Worm (Caenorhabditis elegans): ENCODE results near the gene swt-4.

DNA sequence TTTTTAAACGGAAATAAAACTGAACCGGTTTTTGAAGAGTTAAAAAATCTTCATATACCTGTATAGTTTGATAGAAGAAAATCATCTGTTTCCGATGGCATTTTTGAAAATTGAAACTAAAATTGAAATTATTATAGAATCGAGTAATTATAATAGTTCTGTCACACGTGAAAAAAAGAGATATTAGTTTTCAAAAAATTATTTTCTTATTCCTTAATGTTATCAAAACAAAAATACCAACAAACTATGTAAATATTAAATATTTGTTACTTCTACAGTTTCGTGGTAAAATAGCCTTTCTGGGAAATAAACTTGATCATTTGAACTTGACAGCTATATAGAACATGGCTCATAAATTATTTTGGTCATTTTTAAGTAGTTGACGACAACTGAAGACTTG lies at the start of gene swt-4:
- TF ChIP-seq pqm-1 (tag; optimal IDR thresholded peaks at IDR 0.05), result no peak
- no peak for TF ChIP-seq elt-2 (tag; optimal IDR thresholded peaks at IDR 0.05)
- no peak for TF ChIP-seq pat-9 (tag; optimal IDR thresholded peaks at IDR 0.05)
- no peak for TF ChIP-seq sdc-2 (tag; optimal IDR thresholded peaks at IDR 0.05)
- no peak for TF ChIP-seq ama-1 (optimal IDR thresholded peaks at IDR 0.05)
- TF ChIP-seq ceh-2 (tag; optimal IDR thresholded peaks at IDR 0.05), result no peak
- no peak for TF ChIP-seq hlh-8 (tag; optimal IDR thresholded peaks at IDR 0.05)
- TF ChIP-seq pag-3 (tag; optimal IDR thresholded peaks at IDR 0.05; ENCODE audit: borderline replicate concordance), result no peak
- no peak for TF ChIP-seq hlh-6 (tag; optimal IDR thresholded peaks at IDR 0.05)
- no peak for TF ChIP-seq sox-2 (GFP tag; IDR thresholded peaks at IDR 0.05)
- TF ChIP-seq K02D7.2 (tag; optimal IDR thresholded peaks at IDR 0.05), result no peak

All from whole organism, late embryonic.